Worm (Caenorhabditis elegans) whole organism, late embryonic: Measurements from ENCODE around the gene cup-5.

Experiments
- ceh-24 ChIP-seq: sonication (generic microtip); optimal IDR thresholded peaks from 2 replicates; lab custom pipeline; 2016; ENCODE audit warnings: mild to moderate bottlenecking, missing genetic modification characterization, missing compliant biosample characterization
- sox-4 ChIP-seq: sonication (generic microtip); optimal IDR thresholded peaks from 2 replicates; lab custom pipeline; 2017; ENCODE audit warnings: mild to moderate bottlenecking, missing genetic modification characterization, inconsistent platforms, missing compliant biosample characterization
- zip-5 ChIP-seq: sonication (generic microtip); optimal IDR thresholded peaks from 2 replicates; lab custom pipeline; 2016; ENCODE audit warnings: missing genetic modification characterization, missing compliant biosample characterization

ce11 chrIII:7622922-7623321 is 38.9 kb downstream of the cup-5 start:
- TF ChIP-seq ceh-24 (tag; lab: Kevin White, UChicago): no peak
- no peak for TF ChIP-seq sox-4 (tag; lab: Kevin White, UChicago)
- TF ChIP-seq zip-5: no peak
